Worm (Caenorhabditis elegans) whole organism, L3 larva: Measurements from ENCODE around the gene nlf-1.

Source experiments
- R02D3.7 ChIP-seq: fragments of 150-350 bp; optimal IDR thresholded peaks from 2 replicates; lab custom pipeline; 2014; ENCODE audit warnings: missing biosample characterization, missing genetic modification characterization
- ZK546.5 ChIP-seq: sonication (generic microtip); optimal IDR thresholded peaks from 2 replicates; lab custom pipeline; 2017; ENCODE audit warnings: missing biosample characterization, missing genetic modification characterization
- aly-2 ChIP-seq: fragments of 150-350 bp; optimal IDR thresholded peaks from 2 replicates; lab custom pipeline; 2014; ENCODE audit warnings: missing biosample characterization, missing genetic modification characterization
- ama-1 ChIP-seq: fragments of 150-350 bp; optimal IDR thresholded peaks from 2 replicates; lab custom pipeline; 2018
- elt-1 ChIP-seq: fragments of 150-350 bp; optimal IDR thresholded peaks from 2 replicates; lab custom pipeline; 2014; ENCODE audit warnings: missing biosample characterization, missing genetic modification characterization
- elt-3 ChIP-seq, 3 experiments: fragments of 150-350 bp in 1 of 3; sonication (generic microtip) in 2 of 3; optimal IDR thresholded peaks; 2 replicates in 2 of 3; 4 replicates in 1 of 3; lab custom pipeline; 2014 to 2017; ENCODE audit warnings: missing biosample characterization in 3 of 3, missing genetic modification characterization in 3 of 3
- hmg-11 ChIP-seq: sonication (generic microtip); optimal IDR thresholded peaks from 2 replicates; lab custom pipeline; 2016; ENCODE audit warnings: missing genetic modification characterization, missing compliant biosample characterization
- nhr-11 ChIP-seq: fragments of 150-350 bp; optimal IDR thresholded peaks from 2 replicates; lab custom pipeline; 2014; ENCODE audit warnings: missing biosample characterization, missing genetic modification characterization
- nhr-237 ChIP-seq: fragments of 150-350 bp; optimal IDR thresholded peaks from 2 replicates; lab custom pipeline; 2014; ENCODE audit warnings: missing biosample characterization, missing genetic modification characterization
- nhr-28 ChIP-seq: fragments of 150-350 bp; optimal IDR thresholded peaks from 2 replicates; lab custom pipeline; 2014; ENCODE audit warnings: missing biosample characterization, missing genetic modification characterization
- sea-2 ChIP-seq: fragments of 150-350 bp; sonication (generic microtip); optimal IDR thresholded peaks from 4 replicates; lab custom pipeline; 2014; ENCODE audit warnings: missing biosample characterization, missing genetic modification reagents, missing genetic modification characterization
- skn-1 ChIP-seq: fragments of 150-350 bp; optimal IDR thresholded peaks from 2 replicates; lab custom pipeline; 2014; ENCODE audit warnings: missing biosample characterization, missing genetic modification characterization
- snpc-4 ChIP-seq: fragments of 150-350 bp; optimal IDR thresholded peaks from 2 replicates; lab custom pipeline; 2014; ENCODE audit warnings: missing biosample characterization, missing genetic modification characterization
- zag-1 ChIP-seq: fragments of 150-350 bp; optimal IDR thresholded peaks from 2 replicates; lab custom pipeline; 2014; ENCODE audit warnings: missing biosample characterization, missing genetic modification characterization

DNA sequence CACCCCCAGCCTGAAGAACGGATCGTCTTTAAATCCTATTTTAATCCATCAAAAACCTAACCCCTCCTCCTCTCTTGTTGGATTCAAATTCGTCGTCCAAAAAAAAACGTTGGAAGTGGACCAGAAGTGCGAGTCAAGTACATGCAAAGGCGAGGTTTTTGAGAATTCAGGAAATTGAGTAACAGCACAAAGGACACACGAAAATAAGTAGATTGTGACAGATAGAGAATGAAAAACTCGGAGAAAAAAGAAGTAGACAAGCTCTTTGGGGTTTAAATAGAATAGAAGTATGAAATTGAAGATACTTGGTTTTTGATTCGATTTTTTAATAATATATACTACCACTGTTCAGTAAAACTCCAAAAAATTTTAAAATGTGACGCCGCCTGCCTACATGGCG lies 2.7 kb downstream of the nlf-1 start:
- TF ChIP-seq nhr-237 (tag; lab: Kevin White, UChicago) (no peak), elt-3 (tag; optimal IDR thresholded peaks at IDR 0.05; lab: Kevin White, UChicago) (no peak), skn-1 (tag; lab: Kevin White, UChicago) (no peak), elt-1 (tag; lab: Kevin White, UChicago) (no peak), ZK546.5 (tag; lab: Kevin White, UChicago) (no peak), nhr-11 (tag; lab: Kevin White, UChicago) (no peak), hmg-11 (tag; lab: Kevin White, UChicago) (no peak), nhr-28 (no peak), R02D3.7 (tag; lab: Kevin White, UChicago) (no peak), sea-2 (no peak), snpc-4 (no peak), ama-1 (lab: Kevin White, UChicago) (no peak), aly-2 (tag; lab: Kevin White, UChicago) (no peak), zag-1 (tag; lab: Kevin White, UChicago) (no peak)
